Worm (Caenorhabditis elegans): ENCODE measurements around the gene asp-6.
A peak's percentile ranks its signal among the peaks of the same experiment; 100 is the strongest.

DNA sequence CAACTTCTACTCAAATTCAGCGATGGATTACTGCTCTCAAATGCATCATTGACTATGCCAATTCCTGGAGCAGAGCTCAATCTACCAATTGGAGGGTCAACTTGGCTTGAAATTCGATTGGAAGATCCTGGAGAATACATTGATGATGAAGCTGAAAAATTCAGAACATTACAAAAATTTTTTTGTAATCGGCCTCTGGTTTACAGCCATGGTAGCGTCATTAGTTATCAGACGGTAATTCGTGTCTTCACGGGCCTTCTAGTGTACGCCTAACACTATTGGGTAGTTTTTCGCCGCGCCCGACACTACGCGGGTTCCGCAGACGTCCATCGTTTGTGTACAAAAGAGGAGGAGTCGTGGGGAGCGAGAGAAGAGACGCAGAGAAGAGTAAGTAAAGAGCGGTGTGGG is 40.0 kb downstream of the asp-6 start:
- no peak for TF ChIP-seq hmbx-1 (tag; optimal IDR thresholded peaks at IDR 0.05)
- TF ChIP-seq F13C5.2 (tag; optimal IDR thresholded peaks at IDR 0.05), result peak; percentile 57
- no peak for TF ChIP-seq hnd-1 (tag; optimal IDR thresholded peaks at IDR 0.05)
- peak; percentile 23 for TF ChIP-seq hmg-4 (GFP tag; optimal IDR thresholded peaks at IDR 0.05)
- no peak for TF ChIP-seq ets-7 (tag; optimal IDR thresholded peaks at IDR 0.05)
- no peak for TF ChIP-seq ceh-36 (tag; optimal IDR thresholded peaks at IDR 0.05)
